Worm (Caenorhabditis elegans) whole organism, L4/young adult: ENCODE results near the gene Y40H4A.2.

Experiments
- W03F9.2 ChIP-seq: fragments of 150-350 bp; optimal IDR thresholded peaks from 2 replicates; lab custom pipeline; 2014; ENCODE audit warnings: missing biosample characterization, missing genetic modification characterization
- him-1 ChIP-seq: sonication (generic microtip); optimal IDR thresholded peaks from 2 replicates; lab custom pipeline; 2016; ENCODE audit warnings: missing genotype, missing genetic modification reagents, missing genetic modification characterization, missing compliant biosample characterization

ce11 chrV:14539355-14539754 is 45.9 kb downstream of the Y40H4A.2 start:
- TF ChIP-seq W03F9.2 (tag; lab: Kevin White, UChicago) (no peak), him-1 (tag; lab: Kevin White, UChicago) (no peak)
